Worm (Caenorhabditis elegans): ENCODE data around the gene cyp-35C1.

DNA sequence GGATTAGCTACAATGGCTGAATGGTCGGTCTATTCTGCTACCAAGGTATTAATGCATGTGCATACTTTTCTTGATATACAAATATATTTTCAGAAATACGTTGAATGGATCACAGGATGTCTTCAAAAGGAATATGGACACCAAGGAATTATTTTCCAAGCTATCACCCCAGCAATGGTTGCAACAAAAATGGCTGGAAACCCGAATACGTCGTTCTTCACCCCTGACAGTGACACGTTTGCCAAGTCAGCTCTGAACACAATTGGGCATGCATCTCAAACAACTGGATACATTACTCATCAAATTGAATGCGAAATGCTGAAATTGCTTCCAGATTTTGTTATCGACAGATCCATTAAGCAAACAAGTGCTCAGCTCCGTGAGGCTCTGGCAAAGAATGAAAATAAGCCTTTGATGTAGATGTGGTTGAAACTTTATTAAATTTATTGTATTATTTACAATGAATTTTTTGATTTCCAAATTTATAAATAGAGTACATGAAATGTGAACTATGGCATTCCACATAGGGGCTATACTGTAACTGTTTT lies 9.3 kb upstream of the cyp-35C1 start:
- TF ChIP-seq elt-3 (tag; optimal IDR thresholded peaks at IDR 0.05), result no peak
- TF ChIP-seq lsy-2 (tag; optimal IDR thresholded peaks at IDR 0.05), result peak in 1 of 2 experiments; percentile 60
- no peak for TF ChIP-seq ztf-11 (tag; optimal IDR thresholded peaks at IDR 0.05)
- TF ChIP-seq ceh-82 (tag; optimal IDR thresholded peaks at IDR 0.05), result no peak
- TF ChIP-seq mab-5 (tag; optimal IDR thresholded peaks at IDR 0.05), result no peak
- no peak for TF ChIP-seq zag-1 (tag; optimal IDR thresholded peaks at IDR 0.05)
- TF ChIP-seq ZK546.5 (tag; optimal IDR thresholded peaks at IDR 0.05), result no peak

All from whole organism, L2 larva.